Worm (Caenorhabditis elegans): ENCODE results near the gene F32D8.3.

The F32D8.3 gene

ce11 chrV:10923229-10923628, 36.6 kb downstream of the F32D8.3 start, which contains the start of gene F58B4.7:
Gene F58B4.7, minus strand, starts transcription at chrV:10923329.
- TF ChIP-seq ceh-30 (tag; optimal IDR thresholded peaks at IDR 0.05) = no peak
- TF ChIP-seq elt-2 (tag; optimal IDR thresholded peaks at IDR 0.05) = no peak
- no peak for TF ChIP-seq npax-4 (tag; optimal IDR thresholded peaks at IDR 0.05)
- TF ChIP-seq ceh-22 (tag; optimal IDR thresholded peaks at IDR 0.05) = no peak
- TF ChIP-seq lim-6 (tag; optimal IDR thresholded peaks at IDR 0.05) = no peak
- TF ChIP-seq hlh-30 (tag; optimal IDR thresholded peaks at IDR 0.05; ENCODE audit: insufficient read depth) = no peak
- TF ChIP-seq unc-86 (tag; optimal IDR thresholded peaks at IDR 0.05) = no peak
- TF ChIP-seq dmd-4 (tag; optimal IDR thresholded peaks at IDR 0.05; ENCODE audit: borderline replicate concordance) = no peak

ce11 chrV:10924731-10925130, 38.1 kb downstream of the F32D8.3 start, which contains the start of gene F58B4.6:
Gene F58B4.6, plus strand, starts transcription at chrV:10925031.
- TF ChIP-seq ceh-14 (tag; optimal IDR thresholded peaks at IDR 0.05) = no peak
- no peak for TF ChIP-seq pax-1 (tag; optimal IDR thresholded peaks at IDR 0.05)
- TF ChIP-seq fkh-6 (tag; optimal IDR thresholded peaks at IDR 0.05) = no peak
- no peak for TF ChIP-seq nfya-1 (tag; optimal IDR thresholded peaks at IDR 0.05)

- TF ChIP-seq sdc-2 (tag; optimal IDR thresholded peaks at IDR 0.05) (no peak), T23F11.4 (GFP tag; optimal IDR thresholded peaks at IDR 0.05) (no peak), mec-3 (tag; optimal IDR thresholded peaks at IDR 0.05; ENCODE audit: borderline replicate concordance) (no peak), elt-2 (tag; optimal IDR thresholded peaks at IDR 0.05) (no peak), hlh-6 (tag; optimal IDR thresholded peaks at IDR 0.05) (no peak), syd-9 (tag; optimal IDR thresholded peaks at IDR 0.05) (no peak), eyg-1 (tag; optimal IDR thresholded peaks at IDR 0.05) (no peak), pros-1 (tag; optimal IDR thresholded peaks at IDR 0.05) (no peak), ceh-2 (tag; optimal IDR thresholded peaks at IDR 0.05) (no peak), C08G9.2 (tag; optimal IDR thresholded peaks at IDR 0.05) (no peak)
Observed at ce11 chrV:10925658-10926057, 39.0 kb downstream of the F32D8.3 start.

ce11 chrV:10929511-10929910, 42.9 kb downstream of the F32D8.3 start, which contains the start of gene F58B4.3:
Gene F58B4.3, plus strand, starts transcription at chrV:10929811.
- TF ChIP-seq ama-1 (optimal IDR thresholded peaks at IDR 0.05) = no peak
- no peak for TF ChIP-seq rnt-1 (tag; optimal IDR thresholded peaks at IDR 0.05)
- TF ChIP-seq ceh-45 (GFP tag; IDR thresholded peaks at IDR 0.05) = no peak
- TF ChIP-seq eyg-1 (tag; optimal IDR thresholded peaks at IDR 0.05) = no peak
- TF ChIP-seq ceh-34 (tag; optimal IDR thresholded peaks at IDR 0.05) = no peak
- no peak for TF ChIP-seq tbx-7 (tag; optimal IDR thresholded peaks at IDR 0.05)
- no peak for TF ChIP-seq unc-3 (GFP tag; conservative IDR thresholded peaks at IDR 0.05)
- no peak for TF ChIP-seq unc-3 (tag; optimal IDR thresholded peaks at IDR 0.05)
- TF ChIP-seq che-1 (tag; optimal IDR thresholded peaks at IDR 0.05) = no peak
- no peak for TF ChIP-seq unc-42 (tag; optimal IDR thresholded peaks at IDR 0.05)

- TF ChIP-seq eyg-1 (tag; optimal IDR thresholded peaks at IDR 0.05) (no peak), lim-6 (tag; optimal IDR thresholded peaks at IDR 0.05) (no peak), tbx-7 (tag; optimal IDR thresholded peaks at IDR 0.05) (no peak), fkh-6 (tag; optimal IDR thresholded peaks at IDR 0.05) (no peak), fax-1 (tag; optimal IDR thresholded peaks at IDR 0.05) (no peak), npax-4 (tag; optimal IDR thresholded peaks at IDR 0.05) (no peak), pag-3 (tag; optimal IDR thresholded peaks at IDR 0.05; ENCODE audit: borderline replicate concordance) (no peak), mec-3 (tag; optimal IDR thresholded peaks at IDR 0.05; ENCODE audit: borderline replicate concordance) (no peak), ceh-31 (tag; optimal IDR thresholded peaks at IDR 0.05) (no peak), hlh-30 (tag; optimal IDR thresholded peaks at IDR 0.05; ENCODE audit: insufficient read depth) (no peak), T23F11.4 (GFP tag; optimal IDR thresholded peaks at IDR 0.05) (no peak), unc-55 (GFP tag; optimal IDR thresholded peaks at IDR 0.05) (no peak), K02D7.2 (tag; optimal IDR thresholded peaks at IDR 0.05) (no peak), unc-42 (tag; optimal IDR thresholded peaks at IDR 0.05) (no peak), lin-11 (tag; optimal IDR thresholded peaks at IDR 0.05) (no peak), zip-5 (tag; optimal IDR thresholded peaks at IDR 0.05) (no peak), ets-4 (tag; optimal IDR thresholded peaks at IDR 0.05) (no peak), dve-1 (tag; optimal IDR thresholded peaks at IDR 0.05) (no peak)
Observed at ce11 chrV:10931189-10931588, 44.6 kb downstream of the F32D8.3 start, which contains the start of gene scvp-1. Gene scvp-1, minus strand, starts transcription at chrV:10931289.
